Worm (Caenorhabditis elegans): Measurements from ENCODE around the gene srsx-26.

The srsx-26 gene

ce11 chrV:10105412-10105811 lies 43.0 kb upstream of the srsx-26 start, which contains the start of gene C08B6.2:
Gene C08B6.2 (plus strand): TSS chrV:10105712.
- TF ChIP-seq ceh-83 (GFP tag; optimal IDR thresholded peaks at IDR 0.05) (no peak), hlh-1 (tag; optimal IDR thresholded peaks at IDR 0.05) (no peak), M03D4.4 (tag; optimal IDR thresholded peaks at IDR 0.05) (no peak), mls-2 (tag; optimal IDR thresholded peaks at IDR 0.05) (no peak), zip-8 (tag; optimal IDR thresholded peaks at IDR 0.05) (no peak)

- TF ChIP-seq ceh-43 (GFP tag; optimal IDR thresholded peaks at IDR 0.05) (no peak), mls-2 (tag; optimal IDR thresholded peaks at IDR 0.05) (no peak), pha-4 (tag; optimal IDR thresholded peaks at IDR 0.05) (no peak), unc-120 (tag; optimal IDR thresholded peaks at IDR 0.05; ENCODE audit: poor library complexity, severe bottlenecking) (no peak), elt-1 (tag; optimal IDR thresholded peaks at IDR 0.05; ENCODE audit: borderline replicate concordance, insufficient read depth) (no peak), drap-1 (GFP tag; optimal IDR thresholded peaks at IDR 0.05) (no peak), ces-1 (GFP tag; optimal IDR thresholded peaks at IDR 0.05) (no peak), lin-32 (GFP tag; optimal IDR thresholded peaks at IDR 0.05) (no peak), snpc-4 (tag; optimal IDR thresholded peaks at IDR 0.05) (no peak), unc-62 (GFP tag; optimal IDR thresholded peaks at IDR 0.05) (no peak), ceh-39 (tag; optimal IDR thresholded peaks at IDR 0.05) (no peak), ceh-83 (GFP tag; optimal IDR thresholded peaks at IDR 0.05) (no peak), hlh-1 (tag; optimal IDR thresholded peaks at IDR 0.05) (no peak)
Observed at ce11 chrV:10107309-10107708, 41.1 kb upstream of the srsx-26 start, which contains the start of gene C08B6.11. Gene C08B6.11 (plus strand): TSS chrV:10107609.

DNA sequence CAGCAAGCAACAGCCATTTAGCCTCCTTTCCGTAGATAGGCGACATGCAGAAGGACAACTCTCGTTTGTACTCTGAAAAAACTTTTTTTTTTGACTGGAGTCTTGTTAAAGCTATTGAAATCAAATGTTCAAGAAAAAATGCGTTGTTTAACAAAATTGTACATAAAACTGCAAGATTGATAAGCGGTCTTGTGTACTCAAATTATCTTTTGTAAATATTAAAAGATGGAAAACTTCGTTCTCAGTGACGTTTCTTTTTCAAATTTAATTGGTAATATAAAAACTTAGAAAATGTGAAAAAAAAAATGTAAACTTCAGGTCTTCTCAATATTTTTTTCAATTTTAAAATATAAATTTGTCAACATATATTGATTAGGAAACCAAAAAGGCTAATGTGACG lies 37.3 kb upstream of the srsx-26 start:
- TF ChIP-seq zip-8 (tag; optimal IDR thresholded peaks at IDR 0.05) = no peak
- TF ChIP-seq mep-1 (tag; optimal IDR thresholded peaks at IDR 0.05) = no peak
- no peak for TF ChIP-seq cnd-1 (tag; optimal IDR thresholded peaks at IDR 0.05)
- no peak for TF ChIP-seq sem-2 (GFP tag; optimal IDR thresholded peaks at IDR 0.05)
- TF ChIP-seq lin-13 (tag; optimal IDR thresholded peaks at IDR 0.05) = no peak

DNA sequence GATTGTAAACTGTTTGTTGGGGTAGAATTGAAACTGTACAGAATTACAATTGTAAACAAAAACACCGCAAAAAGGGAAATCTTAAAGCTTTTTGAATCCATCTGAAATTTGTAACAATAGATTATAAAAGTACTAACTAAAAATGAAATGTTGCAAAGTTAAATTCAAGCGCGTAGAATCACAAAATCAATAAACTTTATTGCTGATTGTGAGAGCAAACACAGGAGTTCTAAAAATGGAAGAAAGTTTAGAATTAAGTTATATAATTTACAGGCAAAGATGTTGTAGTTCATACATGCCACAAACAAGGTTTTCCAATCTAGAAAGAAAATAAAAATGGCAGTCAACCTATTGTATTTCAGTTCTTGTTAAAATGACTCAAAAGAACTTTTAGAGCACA lies 36.3 kb upstream of the srsx-26 start, which contains the start of gene C08B6.3:
C08B6.3 (minus strand) TSS at position 101 of the 400 bp plus-strand sequence.
- no peak for TF ChIP-seq blmp-1 (tag; optimal IDR thresholded peaks at IDR 0.05)
- TF ChIP-seq mls-2 (tag; optimal IDR thresholded peaks at IDR 0.05) = no peak
- no peak for TF ChIP-seq sem-2 (GFP tag; optimal IDR thresholded peaks at IDR 0.05)
- TF ChIP-seq nhr-12 (tag; optimal IDR thresholded peaks at IDR 0.05) = no peak
- TF ChIP-seq mab-5 (tag; optimal IDR thresholded peaks at IDR 0.05) = no peak
- TF ChIP-seq snpc-4 (tag; optimal IDR thresholded peaks at IDR 0.05) = no peak
- no peak for TF ChIP-seq ztf-11 (tag; optimal IDR thresholded peaks at IDR 0.05)

- no peak for TF ChIP-seq blmp-1 (tag; optimal IDR thresholded peaks at IDR 0.05)
- no peak for TF ChIP-seq ces-1 (GFP tag; optimal IDR thresholded peaks at IDR 0.05)
- TF ChIP-seq zip-8 (tag; optimal IDR thresholded peaks at IDR 0.05) = no peak
- TF ChIP-seq snpc-4 (tag; optimal IDR thresholded peaks at IDR 0.05) = no peak
- TF ChIP-seq nhr-12 (tag; optimal IDR thresholded peaks at IDR 0.05) = no peak
- no peak for TF ChIP-seq bed-3 (GFP tag; optimal IDR thresholded peaks at IDR 0.05)
- TF ChIP-seq ham-2 (GFP tag; optimal IDR thresholded peaks at IDR 0.05) = no peak
- no peak for TF ChIP-seq elt-1 (tag; optimal IDR thresholded peaks at IDR 0.05; ENCODE audit: borderline replicate concordance, insufficient read depth)
- no peak for TF ChIP-seq unc-62 (GFP tag; optimal IDR thresholded peaks at IDR 0.05)
- TF ChIP-seq unc-120 (tag; optimal IDR thresholded peaks at IDR 0.05; ENCODE audit: poor library complexity, severe bottlenecking) = no peak
- no peak for TF ChIP-seq flh-1 (GFP tag; optimal IDR thresholded peaks at IDR 0.05)
- no peak for TF ChIP-seq mab-5 (tag; optimal IDR thresholded peaks at IDR 0.05)
- TF ChIP-seq tbx-8 (GFP tag; optimal IDR thresholded peaks at IDR 0.05) = no peak
- TF ChIP-seq drap-1 (GFP tag; optimal IDR thresholded peaks at IDR 0.05) = no peak
- TF ChIP-seq nhr-2 (tag; optimal IDR thresholded peaks at IDR 0.05) = no peak
- TF ChIP-seq lin-13 (tag; optimal IDR thresholded peaks at IDR 0.05) = no peak
- TF ChIP-seq elt-3 (tag; optimal IDR thresholded peaks at IDR 0.05) = no peak
- no peak for TF ChIP-seq lsy-2 (tag; optimal IDR thresholded peaks at IDR 0.05)
- TF ChIP-seq nhr-76 (tag; optimal IDR thresholded peaks at IDR 0.05) = no peak
- TF ChIP-seq cnd-1 (tag; optimal IDR thresholded peaks at IDR 0.05) = no peak
Observed at ce11 chrV:10114329-10114728, 34.1 kb upstream of the srsx-26 start, which contains the start of gene cht-5. Gene cht-5 (plus strand): TSS chrV:10114629.

Data from whole organism, mixed stage, embryonic.